Fruit fly (Drosophila melanogaster) whole organism, prepupa: ENCODE results near the gene CG13998.

ENCODE experiments used
- Blimp-1 ChIP-seq: fragments of 200-800 bp; sonication (Bioruptor generic); optimal IDR thresholded peaks from 3 replicates; lab custom pipeline; 2017; ENCODE audit warnings: missing biosample characterization, missing genetic modification characterization, mild to moderate bottlenecking, moderate library complexity, missing genetic modification reagents
- CG10669 ChIP-seq: fragments of 200-800 bp; sonication (Bioruptor generic); optimal IDR thresholded peaks from 3 replicates; lab custom pipeline; 2018; ENCODE audit warnings: missing biosample characterization, mild to moderate bottlenecking, missing genetic modification characterization, moderate library complexity
- CG15336 ChIP-seq: fragments of 200-800 bp; sonication (Bioruptor generic); IDR thresholded peaks from 2 replicates; pipeline ENCODE4 v1.3.6; 2022; ENCODE audit warnings: missing biosample characterization, missing genetic modification characterization
- CG1621 ChIP-seq: fragments of 200-800 bp; sonication (Bioruptor generic); optimal IDR thresholded peaks from 3 replicates; lab custom pipeline; 2018; ENCODE audit warnings: missing biosample characterization, mild to moderate bottlenecking, missing genetic modification characterization
- CG3032 ChIP-seq: fragments of 200-800 bp; optimal IDR thresholded peaks from 2 replicates; lab custom pipeline; 2019; ENCODE audit warnings: missing biosample characterization, mild to moderate bottlenecking, missing genetic modification characterization, moderate library complexity
- CG32006 ChIP-seq: fragments of 200-800 bp; sonication (Bioruptor generic); optimal IDR thresholded peaks from 3 replicates; lab custom pipeline; 2017; ENCODE audit warnings: missing biosample characterization, mild to moderate bottlenecking, missing genetic modification characterization
- CG3919 ChIP-seq: fragments of 200-800 bp; sonication (Bioruptor generic); optimal IDR thresholded peaks from 3 replicates; lab custom pipeline; 2016; ENCODE audit warnings: missing biosample characterization, missing genetic modification characterization
- CG4318 ChIP-seq: fragments of 200-800 bp; sonication (Bioruptor generic); optimal IDR thresholded peaks from 3 replicates; lab custom pipeline; 2017; ENCODE audit warnings: missing biosample characterization, mild to moderate bottlenecking, missing genetic modification characterization
- CG6163 ChIP-seq: fragments of 200-800 bp; sonication (Bioruptor generic); IDR thresholded peaks from 3 replicates; pipeline ENCODE4 v1.3.6; 2022; ENCODE audit warnings: missing biosample characterization, missing genetic modification characterization
- CG6792 ChIP-seq: fragments of 200-800 bp; sonication (Bioruptor generic); optimal IDR thresholded peaks from 3 replicates; lab custom pipeline; 2016; ENCODE audit warnings: missing biosample characterization, missing genetic modification characterization
- CG6808 ChIP-seq: fragments of 200-800 bp; sonication (Bioruptor generic); optimal IDR thresholded peaks from 3 replicates; lab custom pipeline; 2017; ENCODE audit warnings: missing biosample characterization, missing genetic modification characterization, mild to moderate bottlenecking, moderate library complexity, missing genetic modification reagents
- CG6854 ChIP-seq: fragments of 200-800 bp; sonication (Bioruptor generic); optimal IDR thresholded peaks from 2 replicates; lab custom pipeline; 2017; ENCODE audit warnings: missing biosample characterization, mild to moderate bottlenecking, missing genetic modification characterization
- CG7368 ChIP-seq: fragments of 200-800 bp; sonication (Bioruptor generic); optimal IDR thresholded peaks from 3 replicates; lab custom pipeline; 2016; ENCODE audit warnings: missing biosample characterization, missing genetic modification characterization
- CG8632 ChIP-seq: fragments of 200-800 bp; sonication (Bioruptor generic); optimal IDR thresholded peaks from 3 replicates; lab custom pipeline; 2016; ENCODE audit warnings: missing biosample characterization, missing genetic modification characterization
- Eip78C ChIP-seq: fragments of 200-800 bp; sonication (Bioruptor generic); peaks from one replicate; lab custom pipeline; 2016; ENCODE audit warnings: missing biosample characterization, missing genetic modification characterization
- Eip93F ChIP-seq: fragments of 200-800 bp; sonication (Bioruptor generic); optimal IDR thresholded peaks from 2 replicates; lab custom pipeline; 2016; ENCODE audit warnings: missing biosample characterization, mild to moderate bottlenecking, missing genetic modification characterization
- Ets96B ChIP-seq: fragments of 200-800 bp; optimal IDR thresholded peaks from 2 replicates; lab custom pipeline; 2019; ENCODE audit warnings: missing biosample characterization, mild to moderate bottlenecking, missing genetic modification characterization, moderate library complexity
- Hr38 ChIP-seq: sonication (Bioruptor generic); optimal IDR thresholded peaks from 2 replicates; lab custom pipeline; 2016; ENCODE audit warnings: missing biosample characterization, missing genetic modification characterization
- Met ChIP-seq: fragments of 200-800 bp; sonication (Bioruptor generic); optimal IDR thresholded peaks from 3 replicates; lab custom pipeline; 2016; ENCODE audit warnings: missing biosample characterization, missing genetic modification characterization
- Smox ChIP-seq: fragments of 200-800 bp; sonication (Bioruptor generic); optimal IDR thresholded peaks from 3 replicates; lab custom pipeline; 2016; ENCODE audit warnings: missing biosample characterization, missing genetic modification characterization
- Sox102F ChIP-seq: fragments of 200-800 bp; sonication (Bioruptor generic); optimal IDR thresholded peaks from 2 replicates; lab custom pipeline; 2016; ENCODE audit warnings: missing biosample characterization, mild to moderate bottlenecking, missing genetic modification characterization
- Sox14 ChIP-seq: fragments of 200-800 bp; sonication (Bioruptor generic); optimal IDR thresholded peaks from 3 replicates; lab custom pipeline; 2016; ENCODE audit warnings: missing biosample characterization, missing genetic modification characterization
- acj6 ChIP-seq: fragments of 200-800 bp; sonication (Bioruptor generic); optimal IDR thresholded peaks from 3 replicates; lab custom pipeline; 2016; ENCODE audit warnings: missing biosample characterization, missing genetic modification characterization
- cyc ChIP-seq: fragments of 200-800 bp; sonication (Bioruptor generic); optimal IDR thresholded peaks from 3 replicates; lab custom pipeline; 2016; ENCODE audit warnings: missing biosample characterization, missing genetic modification characterization
- dac ChIP-seq: fragments of 200-800 bp; sonication (Bioruptor generic); optimal IDR thresholded peaks from 2 replicates; lab custom pipeline; 2017; ENCODE audit warnings: missing biosample characterization, mild to moderate bottlenecking, missing genetic modification characterization
- dsx ChIP-seq: fragments of 200-800 bp; optimal IDR thresholded peaks from 3 replicates; lab custom pipeline; 2019; ENCODE audit warnings: missing biosample characterization, mild to moderate bottlenecking, missing genetic modification characterization, moderate library complexity; ENCODE audit not compliant: poor library complexity, severe bottlenecking
- eg ChIP-seq: fragments of 200-800 bp; sonication (Bioruptor generic); IDR thresholded peaks from 3 replicates; pipeline ENCODE4 v1.3.6; 2022; ENCODE audit warnings: missing biosample characterization, missing genetic modification characterization
- esn ChIP-seq: fragments of 200-800 bp; sonication (Bioruptor generic); optimal IDR thresholded peaks from 2 replicates; lab custom pipeline; 2016; ENCODE audit warnings: missing biosample characterization, mild to moderate bottlenecking, missing genetic modification characterization, moderate library complexity
- fd59A ChIP-seq: fragments of 200-800 bp; sonication (Bioruptor generic); optimal IDR thresholded peaks from 2 replicates; lab custom pipeline; 2017; ENCODE audit warnings: missing biosample characterization, mild to moderate bottlenecking, missing genetic modification characterization, missing genetic modification reagents
- fd85E ChIP-seq: fragments of 200-800 bp; sonication (Bioruptor generic); optimal IDR thresholded peaks from 3 replicates; lab custom pipeline; 2016; ENCODE audit warnings: missing biosample characterization, missing genetic modification characterization
- lz ChIP-seq: fragments of 200-800 bp; sonication (Bioruptor generic); optimal IDR thresholded peaks from 3 replicates; lab custom pipeline; 2016; ENCODE audit warnings: missing biosample characterization, missing genetic modification characterization
- net ChIP-seq: fragments of 200-800 bp; sonication (Bioruptor generic); optimal IDR thresholded peaks from 3 replicates; lab custom pipeline; 2016; ENCODE audit warnings: missing biosample characterization, missing genetic modification characterization
- pdm3 ChIP-seq: fragments of 200-800 bp; sonication (Bioruptor generic); optimal IDR thresholded peaks from 3 replicates; lab custom pipeline; 2016; ENCODE audit warnings: missing biosample characterization, missing genetic modification characterization
- salr ChIP-seq, 2 experiments: fragments of 200-800 bp; sonication (Bioruptor generic); optimal IDR thresholded peaks; 3 replicates each; lab custom pipeline; 2016 to 2018; ENCODE audit warnings: missing biosample characterization in 2 of 2, missing genetic modification characterization in 2 of 2, mild to moderate bottlenecking in 1 of 2
- ss ChIP-seq, 2 experiments: fragments of 200-800 bp; sonication (Bioruptor generic); optimal IDR thresholded peaks; 2 replicates in 1 of 2; 3 replicates in 1 of 2; lab custom pipeline; 2017 to 2018; ENCODE audit warnings: mild to moderate bottlenecking in 2 of 2, missing biosample characterization in 2 of 2, missing genetic modification characterization in 2 of 2, moderate library complexity in 1 of 2
- svp ChIP-seq: fragments of 200-800 bp; sonication (Bioruptor generic); peaks from one replicate; lab custom pipeline; 2016; ENCODE audit warnings: missing biosample characterization, missing genetic modification characterization
- topi ChIP-seq: fragments of 200-800 bp; sonication (Bioruptor generic); optimal IDR thresholded peaks from 3 replicates; lab custom pipeline; 2016; ENCODE audit warnings: missing biosample characterization, missing genetic modification characterization
- vri ChIP-seq: fragments of 200-800 bp; sonication (Bioruptor generic); optimal IDR thresholded peaks from 3 replicates; lab custom pipeline; 2016; ENCODE audit warnings: missing biosample characterization, mild to moderate bottlenecking, missing genetic modification characterization

Gene CG13998

dm6 chr2L:5979055-5979399 is 22.4 kb upstream of the CG13998 start:
- TF ChIP-seq Ets96B (no peak), CG10669 (no peak), CG15336 (GFP tag; lab: Robert Waterston, UW) (no peak), svp (peak; percentile 76), Blimp-1 (GFP tag; lab: Kevin White, UChicago) (peak; percentile 8), ss (GFP tag; optimal IDR thresholded peaks at IDR 0.05; lab: Kevin White, UChicago) (no peak), CG32006 (peak; percentile 6), CG4318 (GFP tag; lab: Kevin White, UChicago) (no peak), dsx (no peak), CG3919 (GFP tag; lab: Kevin White, UChicago) (no peak), pdm3 (no peak), fd85E (GFP tag; lab: Kevin White, UChicago) (no peak), dac (GFP tag; lab: Kevin White, UChicago) (no peak), CG6163 (GFP tag; lab: Robert Waterston, UW) (no peak), Eip78C (GFP tag; lab: Kevin White, UChicago) (peak; percentile 47), CG1621 (no peak), salr (GFP tag; optimal IDR thresholded peaks at IDR 0.05; lab: Kevin White, UChicago) (peak in 1 of 2 experiments; percentile 1), CG6792 (GFP tag; lab: Kevin White, UChicago) (no peak), lz (GFP tag; lab: Kevin White, UChicago) (no peak), acj6 (GFP tag; lab: Kevin White, UChicago) (no peak)

- no peak for TF ChIP-seq dac (GFP tag; lab: Kevin White, UChicago)
- no peak for TF ChIP-seq CG10669
- peak; percentile 39 for TF ChIP-seq CG7368
- no peak for TF ChIP-seq Hr38
- TF ChIP-seq topi (GFP tag; lab: Kevin White, UChicago) = peak; percentile 21
- peak; percentile 27 for TF ChIP-seq vri (GFP tag; lab: Kevin White, UChicago)
- no peak for TF ChIP-seq fd59A
- peak; percentile 95 for TF ChIP-seq svp
- peak; percentile 20 for TF ChIP-seq CG1621
- no peak for TF ChIP-seq cyc
- peak; percentile 19 for TF ChIP-seq Sox102F (GFP tag; lab: Kevin White, UChicago)
- TF ChIP-seq esn (GFP tag; lab: Kevin White, UChicago) = peak; percentile 18
- TF ChIP-seq Met (GFP tag; lab: Kevin White, UChicago) = peak; percentile 44
- peak in 1 of 2 experiments; percentile 55 for TF ChIP-seq ss (GFP tag; optimal IDR thresholded peaks at IDR 0.05; lab: Kevin White, UChicago)
- peak; percentile 4 for TF ChIP-seq net (GFP tag; lab: Kevin White, UChicago)
- peak; percentile 61 for TF ChIP-seq CG3919 (GFP tag; lab: Kevin White, UChicago)
- TF ChIP-seq eg = no peak
- no peak for TF ChIP-seq CG6792 (GFP tag; lab: Kevin White, UChicago)
- no peak for TF ChIP-seq Smox (GFP tag; lab: Kevin White, UChicago)
- peak; percentile 24 for TF ChIP-seq CG6854 (GFP tag; lab: Kevin White, UChicago)
- no peak for TF ChIP-seq CG4318 (GFP tag; lab: Kevin White, UChicago)
- peak; percentile 13 for TF ChIP-seq CG3032 (tag; lab: Kevin White, UChicago)
- peak; percentile 64 for TF ChIP-seq Eip93F (GFP tag; lab: Kevin White, UChicago)
- no peak for TF ChIP-seq CG6163 (GFP tag; lab: Robert Waterston, UW)
- TF ChIP-seq CG8632 (GFP tag; lab: Kevin White, UChicago) = no peak
- TF ChIP-seq Sox14 (GFP tag; lab: Kevin White, UChicago) = peak; percentile 19
- TF ChIP-seq Eip78C (GFP tag; lab: Kevin White, UChicago) = peak; percentile 2
- peak; percentile 13 for TF ChIP-seq CG6808 (GFP tag; lab: Kevin White, UChicago)
Observed at dm6 chr2L:5978333-5979054, 21.9 kb upstream of the CG13998 start.
